Worm (Caenorhabditis elegans) whole organism, mixed stage, embryonic: ENCODE measurements around the gene Y56A3A.22.
"Not testable (repeated sequence)": the region's sequence is repeated elsewhere in the genome, so short reads cannot be mapped to it uniquely, and the experiment has no call there.

Experiments
- cnd-1 ChIP-seq: fragments of 200-800 bp; sonication (Bioruptor generic); optimal IDR thresholded peaks from 2 replicates; lab custom pipeline; 2018; ENCODE audit warnings: mild to moderate bottlenecking, missing genetic modification characterization, missing compliant biosample characterization
- elt-1 ChIP-seq: sonication (generic microtip); optimal IDR thresholded peaks from 2 replicates; lab custom pipeline; 2017; ENCODE audit warnings: missing genetic modification characterization, mild to moderate bottlenecking, missing compliant biosample characterization, antibody characterized with exemption, moderate library complexity, borderline replicate concordance; ENCODE audit not compliant: insufficient read depth
- elt-3 ChIP-seq: fragments of 150-350 bp; optimal IDR thresholded peaks from 2 replicates; lab custom pipeline; 2014; ENCODE audit warnings: missing biosample characterization, missing genetic modification characterization
- hlh-1 ChIP-seq: fragments of 150-350 bp; optimal IDR thresholded peaks from 2 replicates; lab custom pipeline; 2014; ENCODE audit warnings: missing biosample characterization, missing genetic modification reagents, missing genetic modification characterization
- mep-1 ChIP-seq: fragments of 150-350 bp; optimal IDR thresholded peaks from 2 replicates; lab custom pipeline; 2017; ENCODE audit warnings: missing biosample characterization, missing genetic modification reagents, missing genetic modification characterization, inconsistent platforms
- nhr-237 ChIP-seq: fragments of 150-350 bp; optimal IDR thresholded peaks from 2 replicates; lab custom pipeline; 2014; ENCODE audit warnings: missing biosample characterization, missing genetic modification characterization
- nhr-28 ChIP-seq: fragments of 150-350 bp; optimal IDR thresholded peaks from 2 replicates; lab custom pipeline; 2014; ENCODE audit warnings: missing biosample characterization, missing genetic modification characterization
- pha-4 ChIP-seq: fragments of 150-350 bp; optimal IDR thresholded peaks from 2 replicates; lab custom pipeline; 2018; ENCODE audit warnings: missing biosample characterization, missing genetic modification reagents, missing genetic modification characterization
- snpc-4 ChIP-seq: fragments of 150-350 bp; optimal IDR thresholded peaks from 2 replicates; lab custom pipeline; 2014; ENCODE audit warnings: missing biosample characterization, missing genetic modification characterization
- sptf-1 ChIP-seq: sonication (generic microtip); optimal IDR thresholded peaks from 2 replicates; lab custom pipeline; 2017; ENCODE audit warnings: mild to moderate bottlenecking, missing genetic modification characterization, moderate library complexity, missing compliant biosample characterization
- unc-39 ChIP-seq: fragments of 150-350 bp; optimal IDR thresholded peaks from 2 replicates; lab custom pipeline; 2014; ENCODE audit warnings: missing biosample characterization, missing genetic modification characterization
- unc-62 ChIP-seq: fragments of 150-350 bp; optimal IDR thresholded peaks from 2 replicates; lab custom pipeline; 2014; ENCODE audit warnings: missing biosample characterization, missing genetic modification reagents, missing genetic modification characterization
- ztf-11 ChIP-seq: fragments of 150-350 bp; optimal IDR thresholded peaks from 2 replicates; lab custom pipeline; 2014; ENCODE audit warnings: missing biosample characterization, missing genetic modification characterization

DNA sequence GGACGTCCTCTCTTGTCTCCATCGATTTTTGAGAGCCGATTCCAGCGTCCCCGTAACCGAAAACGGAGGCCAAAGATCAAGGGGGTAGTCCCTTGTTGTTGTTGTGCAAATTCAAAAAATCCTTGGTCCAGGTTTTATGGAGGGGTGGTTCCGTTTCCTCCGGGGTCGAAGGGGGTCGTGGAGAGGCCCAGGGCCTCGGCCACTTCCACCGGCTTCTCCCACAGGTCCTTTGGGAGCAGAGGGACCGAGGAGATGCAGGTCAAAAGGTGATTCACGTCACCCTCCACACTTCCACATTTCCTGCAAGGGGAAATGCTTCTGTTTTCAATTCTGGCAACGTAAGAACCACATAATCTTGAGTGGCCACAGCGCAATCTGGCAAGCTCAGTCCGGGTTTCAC lies 37.8 kb upstream of the Y56A3A.22 start, which contains the start of gene fbxb-22:
- TF ChIP-seq sptf-1 (tag; lab: Kevin White, UChicago); hlh-1; cnd-1 (tag; lab: Kevin White, UChicago); ztf-11; pha-4 (tag; lab: Kevin White, UChicago); elt-3; snpc-4; unc-39 (tag; lab: Kevin White, UChicago); unc-62; nhr-28 (tag; lab: Kevin White, UChicago); nhr-237 (tag; lab: Kevin White, UChicago); mep-1 (tag; lab: Kevin White, UChicago); elt-1 (tag; lab: Kevin White, UChicago): not testable (repeated sequence)
